Fruit fly (Drosophila melanogaster): ENCODE data around the gene CG2694.

The CG2694 gene

dm6 chrX:2703693-2704092, 10.2 kb upstream of the CG2694 start, which contains the start of gene Ugalt:
Ugalt (minus strand) TSS chrX:2703852.
- no peak for TF ChIP-seq EcR (GFP tag; optimal IDR thresholded peaks at IDR 0.05)
- TF ChIP-seq Dll (optimal IDR thresholded peaks at IDR 0.05): no peak
- TF ChIP-seq psq (optimal IDR thresholded peaks at IDR 0.05): no peak
- no peak for TF ChIP-seq CG8478 (optimal IDR thresholded peaks at IDR 0.05)
- TF ChIP-seq usp (GFP tag; optimal IDR thresholded peaks at IDR 0.05): no peak
- TF ChIP-seq pan (optimal IDR thresholded peaks at IDR 0.05): no peak

- no peak for TF ChIP-seq psq (optimal IDR thresholded peaks at IDR 0.05)
- no peak for TF ChIP-seq pan (optimal IDR thresholded peaks at IDR 0.05)
- TF ChIP-seq EcR (GFP tag; optimal IDR thresholded peaks at IDR 0.05): no peak
- no peak for TF ChIP-seq CG8478 (optimal IDR thresholded peaks at IDR 0.05)
- TF ChIP-seq Dll (optimal IDR thresholded peaks at IDR 0.05): no peak
- TF ChIP-seq usp (GFP tag; optimal IDR thresholded peaks at IDR 0.05): no peak
Observed at dm6 chrX:2704134-2704773, 9.6 kb upstream of the CG2694 start, which contains the start of gene eIF2Bbeta. eIF2Bbeta (plus strand) TSS chrX:2704571.

dm6 chrX:2707377-2708090, 6.3 kb upstream of the CG2694 start, which contains the start of gene CG2680:
CG2680 (minus strand) TSS chrX:2707427.
- TF ChIP-seq pan (optimal IDR thresholded peaks at IDR 0.05) (no peak), usp (GFP tag; optimal IDR thresholded peaks at IDR 0.05) (no peak), CG8478 (optimal IDR thresholded peaks at IDR 0.05) (no peak), EcR (GFP tag; optimal IDR thresholded peaks at IDR 0.05) (no peak), psq (optimal IDR thresholded peaks at IDR 0.05) (no peak), Dll (optimal IDR thresholded peaks at IDR 0.05) (no peak)

- TF ChIP-seq usp (GFP tag; optimal IDR thresholded peaks at IDR 0.05) (no peak), Dll (optimal IDR thresholded peaks at IDR 0.05) (no peak), CG8478 (optimal IDR thresholded peaks at IDR 0.05) (no peak), psq (optimal IDR thresholded peaks at IDR 0.05) (no peak), pan (optimal IDR thresholded peaks at IDR 0.05) (no peak), EcR (GFP tag; optimal IDR thresholded peaks at IDR 0.05) (no peak)
Observed at dm6 chrX:2708156-2708734, 5.6 kb upstream of the CG2694 start, which contains the start of gene CG2681. CG2681 (plus strand) TSS chrX:2708684.

- TF ChIP-seq psq (optimal IDR thresholded peaks at IDR 0.05) (no peak), CG8478 (optimal IDR thresholded peaks at IDR 0.05) (no peak), EcR (GFP tag; optimal IDR thresholded peaks at IDR 0.05) (no peak), pan (optimal IDR thresholded peaks at IDR 0.05) (no peak), Dll (optimal IDR thresholded peaks at IDR 0.05) (no peak), usp (GFP tag; optimal IDR thresholded peaks at IDR 0.05) (no peak)
Observed at dm6 chrX:2714730-2715129, 851 bp downstream of the CG2694 start.

- no peak for TF ChIP-seq psq (optimal IDR thresholded peaks at IDR 0.05)
- no peak for TF ChIP-seq pan (optimal IDR thresholded peaks at IDR 0.05)
- TF ChIP-seq EcR (GFP tag; optimal IDR thresholded peaks at IDR 0.05): no peak
Observed at dm6 chrX:2720122-2720521, 6.2 kb downstream of the CG2694 start, which contains the start of gene CG2701. CG2701 (minus strand) TSS chrX:2720327.

dm6 chrX:2726420-2726819, 12.5 kb downstream of the CG2694 start, which contains the start of gene vilya:
vilya (plus strand) TSS chrX:2726678.
- TF ChIP-seq EcR (GFP tag; optimal IDR thresholded peaks at IDR 0.05): no peak
- no peak for TF ChIP-seq CG8478 (optimal IDR thresholded peaks at IDR 0.05)
- no peak for TF ChIP-seq psq (optimal IDR thresholded peaks at IDR 0.05)
- TF ChIP-seq usp (GFP tag; optimal IDR thresholded peaks at IDR 0.05): no peak
- no peak for TF ChIP-seq Dll (optimal IDR thresholded peaks at IDR 0.05)
- no peak for TF ChIP-seq pan (optimal IDR thresholded peaks at IDR 0.05)

- TF ChIP-seq pan (optimal IDR thresholded peaks at IDR 0.05) (no peak), Dll (optimal IDR thresholded peaks at IDR 0.05) (no peak), CG8478 (optimal IDR thresholded peaks at IDR 0.05) (no peak), EcR (GFP tag; optimal IDR thresholded peaks at IDR 0.05) (no peak), usp (GFP tag; optimal IDR thresholded peaks at IDR 0.05) (no peak), psq (optimal IDR thresholded peaks at IDR 0.05) (no peak)
Observed at dm6 chrX:2727506-2727905, 13.6 kb downstream of the CG2694 start, which contains the start of gene dwg. dwg (plus strand) TSS chrX:2727698.

dm6 chrX:2732127-2732526, 18.2 kb downstream of the CG2694 start, which contains the start of the genes ttm50 and CG2712:
ttm50 (minus strand) TSS chrX:2732190.
CG2712 (plus strand) TSS chrX:2732469.
- TF ChIP-seq usp (GFP tag; optimal IDR thresholded peaks at IDR 0.05): no peak

- no peak for TF ChIP-seq EcR (GFP tag; optimal IDR thresholded peaks at IDR 0.05)
Observed at dm6 chrX:2738663-2739062, 24.8 kb downstream of the CG2694 start, which contains the start of gene crm. crm (minus strand) TSS chrX:2738773.

- TF ChIP-seq CG8478 (optimal IDR thresholded peaks at IDR 0.05): no peak
- TF ChIP-seq usp (GFP tag; optimal IDR thresholded peaks at IDR 0.05): no peak
- TF ChIP-seq Dll (optimal IDR thresholded peaks at IDR 0.05): no peak
- TF ChIP-seq pan (optimal IDR thresholded peaks at IDR 0.05): no peak
- no peak for TF ChIP-seq EcR (GFP tag; optimal IDR thresholded peaks at IDR 0.05)
- no peak for TF ChIP-seq psq (optimal IDR thresholded peaks at IDR 0.05)
Observed at dm6 chrX:2740084-2740483, 26.2 kb downstream of the CG2694 start, which contains the start of gene kirre. kirre (plus strand) TSS chrX:2740384.

- TF ChIP-seq Dll (optimal IDR thresholded peaks at IDR 0.05) (no peak), psq (optimal IDR thresholded peaks at IDR 0.05) (no peak), CG8478 (optimal IDR thresholded peaks at IDR 0.05) (no peak), usp (GFP tag; optimal IDR thresholded peaks at IDR 0.05) (no peak), pan (optimal IDR thresholded peaks at IDR 0.05) (no peak), EcR (GFP tag; optimal IDR thresholded peaks at IDR 0.05) (no peak)
Observed at dm6 chrX:2742067-2742466, 28.2 kb downstream of the CG2694 start.
